Fruit fly (Drosophila melanogaster): Measurements from ENCODE around the gene CG7990.
A peak's percentile ranks its signal among the peaks of the same experiment; 100 is the strongest.

Gene CG7990

dm6 chrX:19174850-19175571 is 26.8 kb downstream of the CG7990 start, which contains the start of gene CG33939 (continued):
- TF ChIP-seq Dref (GFP tag; IDR thresholded peaks at IDR 0.05): no peak
- no peak for TF ChIP-seq CG12659 (GFP tag; optimal IDR thresholded peaks at IDR 0.05)
- TF ChIP-seq vvl (GFP tag; IDR thresholded peaks at IDR 0.05): no peak
- no peak for TF ChIP-seq cato (GFP tag; optimal IDR thresholded peaks at IDR 0.05; ENCODE audit: borderline replicate concordance)
- TF ChIP-seq ERR (GFP tag; optimal IDR thresholded peaks at IDR 0.05): no peak
- TF ChIP-seq gsb (GFP tag; IDR thresholded peaks at IDR 0.05): no peak
- TF ChIP-seq pita (GFP tag; optimal IDR thresholded peaks at IDR 0.05): no peak
- no peak for TF ChIP-seq CG1529 (GFP tag; optimal IDR thresholded peaks at IDR 0.05)
- TF ChIP-seq CG13894 (tag; optimal IDR thresholded peaks at IDR 0.05): peak; percentile 92
- TF ChIP-seq Xrp1 (GFP tag; IDR thresholded peaks at IDR 0.05): no peak
- no peak for TF ChIP-seq sisA (GFP tag; IDR thresholded peaks at IDR 0.05)
- no peak for TF ChIP-seq sob (GFP tag; IDR thresholded peaks at IDR 0.05)
- 0 out of 4 replicates have a peak, but pooled peaks have one; percentile 14 for TF ChIP-seq Dll (GFP tag; IDR thresholded peaks at IDR 0.05; ENCODE audit: partially characterized antibody)
- TF ChIP-seq BtbVII (GFP tag; optimal IDR thresholded peaks at IDR 0.05): no peak
- TF ChIP-seq bcd (GFP tag; optimal IDR thresholded peaks at IDR 0.05): no peak
- no peak for TF ChIP-seq CG17802 (tag; optimal IDR thresholded peaks at IDR 0.05)
- TF ChIP-seq bowl (GFP tag; IDR thresholded peaks at IDR 0.05): no peak
- no peak for TF ChIP-seq Myb (GFP tag; optimal IDR thresholded peaks at IDR 0.05)
- TF ChIP-seq ems (GFP tag; optimal IDR thresholded peaks at IDR 0.05): no peak
- no peak for TF ChIP-seq CG4360 (GFP tag; IDR thresholded peaks at IDR 0.05)
- no peak for TF ChIP-seq sna (GFP tag; IDR thresholded peaks at IDR 0.05; ENCODE audit: partially characterized antibody)
- TF ChIP-seq Deaf1 (tag; optimal IDR thresholded peaks at IDR 0.05): peak; percentile 77
- TF ChIP-seq danr (GFP tag; IDR thresholded peaks at IDR 0.05): no peak
- peak; percentile 24; the same call in 1 of the 2 replicates for TF ChIP-seq CG32532 (GFP tag; IDR thresholded peaks at IDR 0.05)
- TF ChIP-seq ara (GFP tag; IDR thresholded peaks at IDR 0.05): no peak
- TF ChIP-seq CG13624 (GFP tag; optimal IDR thresholded peaks at IDR 0.05): no peak
- no peak for TF ChIP-seq peb (GFP tag; IDR thresholded peaks at IDR 0.05)
- no peak for TF ChIP-seq CG3065 (GFP tag; optimal IDR thresholded peaks at IDR 0.05)
- no peak for TF ChIP-seq CG18599 (GFP tag; optimal IDR thresholded peaks at IDR 0.05)
- TF ChIP-seq Hr39 (optimal IDR thresholded peaks at IDR 0.05): no peak
- peak; percentile 22 for TF ChIP-seq nom (GFP tag; optimal IDR thresholded peaks at IDR 0.05)
- TF ChIP-seq MBD-R2 (GFP tag; IDR thresholded peaks at IDR 0.05): no peak
- no peak for TF ChIP-seq seq (GFP tag; IDR thresholded peaks at IDR 0.05)
- no peak for TF ChIP-seq MTF-1 (GFP tag; optimal IDR thresholded peaks at IDR 0.05; ENCODE audit: borderline replicate concordance)
- TF ChIP-seq Mes4 (GFP tag; optimal IDR thresholded peaks at IDR 0.05): no peak
- TF ChIP-seq Oaz (GFP tag; IDR thresholded peaks at IDR 0.05): no peak
- no peak for TF ChIP-seq stc (GFP tag; IDR thresholded peaks at IDR 0.05)
- TF ChIP-seq lov (optimal IDR thresholded peaks at IDR 0.05): no peak
- no peak for TF ChIP-seq lov (GFP tag; IDR thresholded peaks at IDR 0.05)
- peak; percentile 9 for TF ChIP-seq ftz-f1 (GFP tag; optimal IDR thresholded peaks at IDR 0.05)
- TF ChIP-seq oc (tag; optimal IDR thresholded peaks at IDR 0.05): no peak
- TF ChIP-seq ranshi (GFP tag; IDR thresholded peaks at IDR 0.05): no peak
- no peak for TF ChIP-seq Sry-β (GFP tag; optimal IDR thresholded peaks at IDR 0.05)
- TF ChIP-seq CG2889 (GFP tag; IDR thresholded peaks at IDR 0.05): no peak
- TF ChIP-seq nmo (GFP tag; optimal IDR thresholded peaks at IDR 0.05): no peak
- TF ChIP-seq ase (GFP tag; IDR thresholded peaks at IDR 0.05): no peak
- TF ChIP-seq pfk (GFP tag; optimal IDR thresholded peaks at IDR 0.05): no peak
- no peak for TF ChIP-seq grn (GFP tag; optimal IDR thresholded peaks at IDR 0.05)
- TF ChIP-seq dan (GFP tag; IDR thresholded peaks at IDR 0.05): no peak
- TF ChIP-seq Tbp (GFP tag; optimal IDR thresholded peaks at IDR 0.05): peak; percentile 65
- no peak for TF ChIP-seq CG7556 (GFP tag; optimal IDR thresholded peaks at IDR 0.05)
- no peak for TF ChIP-seq CG12155 (GFP tag; optimal IDR thresholded peaks at IDR 0.05)

Measured in whole organism, embryonic.